Worm (Caenorhabditis elegans): ENCODE data around the gene F46F5.7.

DNA sequence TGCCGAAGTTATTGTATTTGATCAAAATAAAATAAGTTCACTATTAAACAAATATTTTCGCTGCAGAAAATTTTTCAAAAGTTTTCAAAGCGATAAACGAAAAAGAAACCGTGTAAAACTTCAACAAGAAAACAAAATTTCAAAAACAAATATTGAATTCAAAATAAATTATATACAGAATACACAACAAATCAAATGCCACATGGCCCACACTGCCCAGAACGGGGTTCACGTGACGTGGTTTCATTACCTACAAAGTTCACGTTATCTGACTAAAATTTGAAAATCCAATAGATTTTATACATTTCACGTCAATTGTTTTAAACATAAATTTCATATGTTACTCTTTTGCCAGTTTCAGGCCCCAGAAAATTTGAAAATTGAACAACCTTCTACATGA is at the start of gene F46F5.7:
- no peak for TF ChIP-seq him-1 (tag; optimal IDR thresholded peaks at IDR 0.05)
- TF ChIP-seq dox-1 (GFP tag; IDR thresholded peaks at IDR 0.05) = no peak
- no peak for TF ChIP-seq madf-8 (GFP tag; conservative IDR thresholded peaks at IDR 0.05)

Data from whole organism, young adult.